Fruit fly (Drosophila melanogaster) whole organism, wandering third instar larva: ENCODE measurements around the gene tal-3A.

Experiments used
- Abd-B ChIP-seq: fragments of >200 bp; optimal IDR thresholded peaks from 2 replicates; lab custom pipeline; 2017; ENCODE audit warnings: missing biosample characterization, missing genetic modification characterization
- CG32264 ChIP-seq: fragments of 200-800 bp; sonication (Bioruptor generic); optimal IDR thresholded peaks from 2 replicates; lab custom pipeline; 2016; ENCODE audit warnings: missing biosample characterization, missing genetic modification characterization
- CG9705 ChIP-seq: fragments of 200-800 bp; sonication (Bioruptor generic); optimal IDR thresholded peaks from 2 replicates; lab custom pipeline; 2018; ENCODE audit warnings: missing biosample characterization, mild to moderate bottlenecking, missing genetic modification characterization
- CrebA ChIP-seq: fragments of 200-800 bp; sonication (Bioruptor generic); optimal IDR thresholded peaks from 2 replicates; lab custom pipeline; 2016; ENCODE audit warnings: missing biosample characterization, mild to moderate bottlenecking, missing genetic modification characterization, borderline replicate concordance
- Dfd ChIP-seq: fragments of >200 bp; optimal IDR thresholded peaks from 2 replicates; lab custom pipeline; 2017; ENCODE audit warnings: missing biosample characterization, missing genetic modification characterization
- Dif ChIP-seq: fragments of 200-275, 200-300 bp; sonication (Bioruptor generic); optimal IDR thresholded peaks from 2 replicates; lab custom pipeline; 2018; ENCODE audit warnings: missing biosample characterization, missing genetic modification characterization; ENCODE audit not compliant: partially characterized antibody
- HLH106 ChIP-seq: fragments of 200-800 bp; optimal IDR thresholded peaks from 3 replicates; lab custom pipeline; 2019; ENCODE audit warnings: missing biosample characterization, mild to moderate bottlenecking, missing genetic modification characterization, moderate library complexity
- Hr78 ChIP-seq: fragments of >200 bp; optimal IDR thresholded peaks from 2 replicates; lab custom pipeline; 2017; ENCODE audit warnings: missing biosample characterization, missing genetic modification characterization
- Hr83 ChIP-seq: fragments of 200-300 bp; sonication (Bioruptor generic); optimal IDR thresholded peaks from 2 replicates; lab custom pipeline; 2016; ENCODE audit warnings: missing biosample characterization, mild to moderate bottlenecking, missing genetic modification characterization, moderate library complexity; ENCODE audit not compliant: poor library complexity, severe bottlenecking
- Jra ChIP-seq: sonication (Bioruptor generic); optimal IDR thresholded peaks from 2 replicates; lab custom pipeline; 2016; ENCODE audit warnings: missing biosample characterization, missing genetic modification characterization
- N ChIP-seq: fragments of >200 bp; optimal IDR thresholded peaks from 2 replicates; lab custom pipeline; 2018; ENCODE audit warnings: missing biosample characterization, missing external identifiers, missing genetic modification characterization
- OdsH ChIP-seq: fragments of 200-800 bp; sonication (Bioruptor generic); optimal IDR thresholded peaks from 2 replicates; lab custom pipeline; 2016; ENCODE audit warnings: missing biosample characterization, mild to moderate bottlenecking, missing genetic modification characterization
- Rel ChIP-seq, 2 experiments: fragments of 200-800 bp; sonication (Bioruptor generic) in 1 of 2; optimal IDR thresholded peaks; 2 replicates in 1 of 2; 3 replicates in 1 of 2; lab custom pipeline; 2016 to 2019; ENCODE audit warnings: mild to moderate bottlenecking in 2 of 2, missing biosample characterization in 2 of 2, missing genetic modification characterization in 2 of 2, moderate library complexity in 1 of 2
- Sp1 ChIP-seq: fragments of 200-800 bp; sonication (Bioruptor generic); optimal IDR thresholded peaks from 3 replicates; lab custom pipeline; 2019; ENCODE audit warnings: missing biosample characterization, mild to moderate bottlenecking, missing genetic modification characterization, moderate library complexity
- Vsx2 ChIP-seq: fragments of 200-300, 225-300 bp; sonication (Bioruptor generic); optimal IDR thresholded peaks from 2 replicates; lab custom pipeline; 2018; ENCODE audit warnings: missing biosample characterization, missing genetic modification characterization; ENCODE audit not compliant: partially characterized antibody
- br ChIP-seq: fragments of 200-800 bp; sonication (Bioruptor generic); optimal IDR thresholded peaks from 2 replicates; lab custom pipeline; 2016; ENCODE audit warnings: missing biosample characterization, missing genetic modification characterization
- brk ChIP-seq: fragments of 200-800 bp; sonication (Bioruptor generic); optimal IDR thresholded peaks from 2 replicates; lab custom pipeline; 2016; ENCODE audit warnings: missing biosample characterization, mild to moderate bottlenecking, missing genetic modification characterization
- dl ChIP-seq, 2 experiments: fragments of 175-275, 200-275 bp in 1 of 2; fragments of 200-275 bp in 1 of 2; sonication (Bioruptor generic); optimal IDR thresholded peaks; lab custom pipeline; 2018; ENCODE audit warnings: mild to moderate bottlenecking in 2 of 2, missing biosample characterization in 2 of 2, missing genetic modification characterization in 2 of 2, moderate library complexity in 2 of 2; ENCODE audit not compliant: partially characterized antibody in 2 of 2, insufficient read depth in 1 of 2
- dmrt93B ChIP-seq: fragments of 200-800 bp; sonication (Bioruptor generic); optimal IDR thresholded peaks from 2 replicates; lab custom pipeline; 2018; ENCODE audit warnings: missing biosample characterization, mild to moderate bottlenecking, missing genetic modification characterization
- dsf ChIP-seq: sonication (Bioruptor generic); optimal IDR thresholded peaks from 2 replicates; lab custom pipeline; 2016; ENCODE audit warnings: missing biosample characterization, missing genetic modification characterization, borderline replicate concordance
- ey ChIP-seq: fragments of 200-800 bp; sonication (Bioruptor generic); optimal IDR thresholded peaks from 2 replicates; lab custom pipeline; 2016; ENCODE audit warnings: missing biosample characterization, missing genetic modification characterization
- foxo ChIP-seq, 2 experiments: fragments of 200-800 bp; sonication (Bioruptor generic); optimal IDR thresholded peaks; 2 replicates in 1 of 2; 3 replicates in 1 of 2; lab custom pipeline; 2016 to 2017; ENCODE audit warnings: missing biosample characterization in 2 of 2, missing genetic modification characterization in 2 of 2
- fru ChIP-seq: fragments of 200-800 bp; sonication (Bioruptor generic); optimal IDR thresholded peaks from 3 replicates; lab custom pipeline; 2016; ENCODE audit warnings: missing biosample characterization, mild to moderate bottlenecking, missing genetic modification characterization
- h ChIP-seq: fragments of 200-800 bp; sonication (Bioruptor generic); optimal IDR thresholded peaks from 3 replicates; lab custom pipeline; 2016; ENCODE audit warnings: missing biosample characterization, mild to moderate bottlenecking, missing genetic modification characterization
- jim ChIP-seq: fragments of 175-275, 200-325 bp; sonication (Bioruptor generic); optimal IDR thresholded peaks from 2 replicates; lab custom pipeline; 2016; ENCODE audit warnings: missing biosample characterization, mild to moderate bottlenecking, missing genetic modification characterization
- lola ChIP-seq: fragments of >200 bp; optimal IDR thresholded peaks from 2 replicates; lab custom pipeline; 2017; ENCODE audit warnings: missing biosample characterization, missing genetic modification characterization
- pan ChIP-seq: fragments of >200 bp; optimal IDR thresholded peaks from 2 replicates; lab custom pipeline; 2017
- psq ChIP-seq: fragments of 200-800 bp; sonication (Bioruptor generic); optimal IDR thresholded peaks from 3 replicates; lab custom pipeline; 2017; ENCODE audit warnings: missing biosample characterization, mild to moderate bottlenecking, missing genetic modification characterization, moderate library complexity
- rgr ChIP-seq: fragments of 200-800 bp; sonication (Bioruptor generic); optimal IDR thresholded peaks from 3 replicates; lab custom pipeline; 2016; ENCODE audit warnings: missing biosample characterization, mild to moderate bottlenecking, missing genetic modification characterization
- sage ChIP-seq: fragments of 200-800 bp; sonication (Bioruptor generic); optimal IDR thresholded peaks from 2 replicates; lab custom pipeline; 2016; ENCODE audit warnings: missing biosample characterization, mild to moderate bottlenecking, missing genetic modification characterization
- sv ChIP-seq: fragments of 200-800 bp; sonication (Bioruptor generic); optimal IDR thresholded peaks from 3 replicates; lab custom pipeline; 2016; ENCODE audit warnings: missing biosample characterization, missing genetic modification characterization
- tai ChIP-seq: sonication (Bioruptor generic); optimal IDR thresholded peaks from 2 replicates; lab custom pipeline; 2016; ENCODE audit warnings: missing biosample characterization, missing genetic modification characterization
- usp ChIP-seq: fragments of >200 bp; optimal IDR thresholded peaks from 2 replicates; lab custom pipeline; 2017; ENCODE audit warnings: missing biosample characterization, missing genetic modification characterization
- woc ChIP-seq: sonication (Bioruptor generic); optimal IDR thresholded peaks from 2 replicates; lab custom pipeline; 2016; ENCODE audit warnings: missing biosample characterization, mild to moderate bottlenecking, missing genetic modification characterization

Gene tal-3A

DNA sequence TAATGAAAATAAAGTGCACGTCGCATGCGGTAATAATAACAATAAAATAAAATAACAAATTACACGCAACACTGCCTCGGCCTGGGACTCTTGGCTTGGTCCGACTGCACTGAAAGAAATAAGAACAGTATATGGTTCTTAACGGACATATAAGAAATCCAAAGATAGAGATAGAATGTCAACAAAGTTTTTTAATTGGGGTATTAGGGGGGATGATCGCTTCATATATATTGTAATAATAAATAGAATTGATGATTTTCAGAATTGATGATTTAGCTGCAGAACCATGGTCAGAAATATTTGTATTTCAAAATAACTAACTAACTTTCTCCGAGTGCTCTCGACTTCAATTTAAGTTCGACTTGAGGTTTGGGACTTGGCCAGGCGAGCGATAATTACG, 16.8 kb upstream of the tal-3A start:
- TF ChIP-seq h (GFP tag; lab: Kevin White, UChicago) = peak; percentile 52
- TF ChIP-seq dmrt93B = peak; percentile 27
- TF ChIP-seq pan (lab: Kevin White, UChicago) = no peak
- peak; percentile 14 for TF ChIP-seq OdsH (GFP tag; lab: Kevin White, UChicago)
- TF ChIP-seq foxo (GFP tag; optimal IDR thresholded peaks at IDR 0.05; lab: Kevin White, UChicago) = peak in 1 of 2 experiments; percentile 69
- peak; percentile 59 for TF ChIP-seq HLH106 (tag; lab: Kevin White, UChicago)
- peak; percentile 66 for TF ChIP-seq fru (GFP tag; lab: Kevin White, UChicago)
- TF ChIP-seq ey = peak; percentile 6
- peak; percentile 63 for TF ChIP-seq Sp1
- TF ChIP-seq psq (GFP tag; lab: Kevin White, UChicago) = peak; percentile 34
- TF ChIP-seq woc (GFP tag; lab: Kevin White, UChicago) = no peak
- no peak for TF ChIP-seq CG32264 (GFP tag; lab: Kevin White, UChicago)
- peak; percentile 10 for TF ChIP-seq br (GFP tag; lab: Kevin White, UChicago)

- no peak for TF ChIP-seq Dfd (GFP tag; lab: Kevin White, UChicago)
- TF ChIP-seq sv = no peak
- TF ChIP-seq br (GFP tag; lab: Kevin White, UChicago) = no peak
- TF ChIP-seq CG32264 (GFP tag; lab: Kevin White, UChicago) = no peak
- no peak for TF ChIP-seq CrebA (GFP tag; lab: Kevin White, UChicago)
- no peak for TF ChIP-seq Hr83
- TF ChIP-seq lola (GFP tag; lab: Kevin White, UChicago) = no peak
Measured at dm6 chr3R:13796607-13797246, 16.2 kb upstream of the tal-3A start.

DNA sequence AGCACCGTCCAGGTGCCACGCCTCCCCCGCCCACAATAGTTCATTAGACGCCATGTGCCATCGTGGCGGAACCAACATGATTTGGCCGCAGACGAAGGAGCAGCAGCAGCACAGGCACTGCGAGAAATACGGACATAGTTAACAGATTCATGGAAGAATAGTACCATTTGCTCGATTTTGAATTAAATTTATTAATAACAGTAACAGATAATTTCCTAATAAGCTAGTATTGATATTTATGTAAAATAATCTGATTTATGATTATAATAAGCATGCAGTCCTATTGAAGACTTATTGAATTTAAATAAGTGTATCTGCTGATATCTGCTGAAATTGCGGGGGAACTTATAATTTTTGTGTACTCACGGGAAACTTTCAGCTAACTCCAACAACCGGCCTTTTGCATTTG, 15.6 kb upstream of the tal-3A start:
- TF ChIP-seq h (GFP tag; lab: Kevin White, UChicago) (no peak), jim (GFP tag; lab: Kevin White, UChicago) (no peak)

- TF ChIP-seq woc (GFP tag; lab: Kevin White, UChicago) (no peak), Rel (GFP tag; optimal IDR thresholded peaks at IDR 0.05; lab: Kevin White, UChicago) (no peak), Rel (tag; optimal IDR thresholded peaks at IDR 0.05; lab: Kevin White, UChicago) (peak; percentile 8)
- TF ChIP-seq, all 38 proteins: peak for 1
Measured at dm6 chr3R:13797823-13798446, 15.0 kb upstream of the tal-3A start.

dm6 chr3R:13799567-13800429, 13.1 kb upstream of the tal-3A start:
- TF ChIP-seq HLH106 (tag; lab: Kevin White, UChicago) (peak; percentile 14), Sp1 (peak; percentile 18), foxo (GFP tag; optimal IDR thresholded peaks at IDR 0.05; lab: Kevin White, UChicago) (peak in 1 of 2 experiments; percentile 12), jim (GFP tag; lab: Kevin White, UChicago) (no peak)

- TF ChIP-seq brk (GFP tag; lab: Kevin White, UChicago) = peak; percentile 24
- no peak for TF ChIP-seq tai
- peak; percentile 78 for TF ChIP-seq rgr (GFP tag; lab: Kevin White, UChicago)
- TF ChIP-seq dl (GFP tag; optimal IDR thresholded peaks at IDR 0.05; lab: Kevin White, UChicago; ENCODE audit: insufficient read depth in 1 of 2, partially characterized antibody in 2 of 2) = no peak
- TF ChIP-seq woc (GFP tag; lab: Kevin White, UChicago) = peak; percentile 0
- peak; percentile 23 for TF ChIP-seq Vsx2 (GFP tag; lab: Kevin White, UChicago)
- no peak for TF ChIP-seq Abd-B
- TF ChIP-seq fru (GFP tag; lab: Kevin White, UChicago) = peak; percentile 71
- no peak for TF ChIP-seq Dif
- no peak for TF ChIP-seq Dfd (GFP tag; lab: Kevin White, UChicago)
- TF ChIP-seq N (GFP tag; lab: Kevin White, UChicago) = no peak
- TF ChIP-seq usp (GFP tag; lab: Kevin White, UChicago) = no peak
- TF ChIP-seq Hr78 (GFP tag; lab: Kevin White, UChicago) = no peak
- no peak for TF ChIP-seq dsf (GFP tag; lab: Kevin White, UChicago)
- TF ChIP-seq CG9705 (GFP tag; lab: Kevin White, UChicago) = peak; percentile 50
- TF ChIP-seq Jra (GFP tag; lab: Kevin White, UChicago) = no peak
- TF ChIP-seq h (GFP tag; lab: Kevin White, UChicago) = peak; percentile 73
- TF ChIP-seq sv = peak; percentile 75
- no peak for TF ChIP-seq CG32264 (GFP tag; lab: Kevin White, UChicago)
- peak; percentile 47 for TF ChIP-seq ey
- no peak for TF ChIP-seq pan (lab: Kevin White, UChicago)
- peak; percentile 27 for TF ChIP-seq dmrt93B
- TF ChIP-seq psq (GFP tag; lab: Kevin White, UChicago) = peak; percentile 63
- no peak for TF ChIP-seq sage (GFP tag; lab: Kevin White, UChicago)
Measured at dm6 chr3R:13800430-13800848, 12.5 kb upstream of the tal-3A start.
